Fruit fly (Drosophila melanogaster) whole organism, embryonic: ENCODE data around the gene Aef1.

Experiments used
- Ada2b ChIP-seq: fragments of 200-800 bp; sonication (Bioruptor generic); IDR thresholded peaks from 2 replicates; pipeline ENCODE4 v1.3.6; 2022; ENCODE audit warnings: missing biosample characterization, missing genetic modification characterization
- Blimp-1 ChIP-seq: fragments of 200-800 bp; sonication (Bioruptor generic); optimal IDR thresholded peaks from 3 replicates; lab custom pipeline; 2018; ENCODE audit warnings: missing biosample characterization, missing genetic modification characterization, mild to moderate bottlenecking, moderate library complexity, missing genetic modification reagents
- CG10274 ChIP-seq: fragments of 200-800 bp; sonication (Bioruptor generic); optimal IDR thresholded peaks from 3 replicates; lab custom pipeline; 2017; ENCODE audit warnings: missing biosample characterization, mild to moderate bottlenecking, missing genetic modification characterization
- CG11093 ChIP-seq: fragments of 200-800 bp; sonication (Bioruptor generic); IDR thresholded peaks from 3 replicates; pipeline ENCODE4 v1.3.6; 2022; ENCODE audit warnings: missing biosample characterization, missing genetic modification characterization
- CG12219 ChIP-seq: fragments of 200-800 bp; sonication (Bioruptor generic); optimal IDR thresholded peaks from 3 replicates; lab custom pipeline; 2018; ENCODE audit warnings: missing biosample characterization, mild to moderate bottlenecking, missing genetic modification characterization
- CG1233 ChIP-seq: fragments of 200-800 bp; sonication (Bioruptor generic); optimal IDR thresholded peaks from 4 replicates; lab custom pipeline; 2018; ENCODE audit warnings: missing biosample characterization, mild to moderate bottlenecking, missing genetic modification characterization
- CG12391 ChIP-seq: fragments of 200-800 bp; sonication (Bioruptor generic); optimal IDR thresholded peaks from 3 replicates; lab custom pipeline; 2018; ENCODE audit warnings: missing biosample characterization, mild to moderate bottlenecking, missing genetic modification characterization, moderate library complexity
- CG13624 ChIP-seq: fragments of 200-800 bp; sonication (Bioruptor generic); optimal IDR thresholded peaks from 2 replicates; lab custom pipeline; 2016; ENCODE audit warnings: missing biosample characterization, missing genetic modification characterization
- CG14710 ChIP-seq: fragments of 200-800 bp; sonication (Bioruptor generic); optimal IDR thresholded peaks from 3 replicates; lab custom pipeline; 2019; ENCODE audit warnings: missing biosample characterization, mild to moderate bottlenecking, missing genetic modification characterization, moderate library complexity
- CG15269 ChIP-seq: fragments of 200-800 bp; sonication (Bioruptor generic); optimal IDR thresholded peaks from 2 replicates; lab custom pipeline; 2018; ENCODE audit warnings: missing biosample characterization, mild to moderate bottlenecking, missing genetic modification characterization, moderate library complexity
- CG17328 ChIP-seq: fragments of 200-800 bp; sonication (Bioruptor generic); IDR thresholded peaks from 2 replicates; pipeline ENCODE4 v1.3.6; 2022; ENCODE audit warnings: missing biosample characterization, missing genetic modification characterization
- CG17385 ChIP-seq: fragments of 200-800 bp; sonication (Bioruptor generic); optimal IDR thresholded peaks from 3 replicates; lab custom pipeline; 2018; ENCODE audit warnings: missing biosample characterization, mild to moderate bottlenecking, missing genetic modification characterization
- CG18262 ChIP-seq: fragments of 200-800 bp; optimal IDR thresholded peaks from 3 replicates; lab custom pipeline; 2019; ENCODE audit warnings: missing biosample characterization, mild to moderate bottlenecking, missing genetic modification characterization, moderate library complexity
- CG31441 ChIP-seq: fragments of 200-800 bp; sonication (Bioruptor generic); IDR thresholded peaks from 2 replicates; pipeline ENCODE4 v1.3.6; 2022; ENCODE audit warnings: missing biosample characterization, missing genetic modification characterization
- CG32772 ChIP-seq: fragments of 200-800 bp; sonication (Bioruptor generic); IDR thresholded peaks from 2 replicates; pipeline ENCODE4 v1.3.6; 2022; ENCODE audit warnings: missing biosample characterization, missing genetic modification characterization
- CG3281 ChIP-seq: fragments of 200-800 bp; sonication (Bioruptor generic); optimal IDR thresholded peaks from 3 replicates; lab custom pipeline; 2017; ENCODE audit warnings: missing biosample characterization, mild to moderate bottlenecking, missing genetic modification characterization
- CG4424 ChIP-seq: fragments of 200-800 bp; sonication (Bioruptor generic); optimal IDR thresholded peaks from 3 replicates; lab custom pipeline; 2016; ENCODE audit warnings: missing biosample characterization, missing genetic modification characterization
- CG4707 ChIP-seq: fragments of 200-800 bp; sonication (Bioruptor generic); optimal IDR thresholded peaks from 2 replicates; lab custom pipeline; 2018; ENCODE audit warnings: missing biosample characterization, mild to moderate bottlenecking, missing genetic modification characterization, moderate library complexity
- CG6689 ChIP-seq: fragments of 200-800 bp; sonication (Bioruptor generic); IDR thresholded peaks from 2 replicates; pipeline ENCODE4 v1.3.6; 2022; ENCODE audit warnings: missing biosample characterization, missing genetic modification characterization
- CG7839 ChIP-seq: fragments of 200-800 bp; sonication (Bioruptor generic); optimal IDR thresholded peaks from 3 replicates; lab custom pipeline; 2018; ENCODE audit warnings: missing biosample characterization, mild to moderate bottlenecking, missing genetic modification characterization, moderate library complexity
- CG8924 ChIP-seq: fragments of 200-800 bp; optimal IDR thresholded peaks from 3 replicates; lab custom pipeline; 2019; ENCODE audit warnings: missing biosample characterization, mild to moderate bottlenecking, missing genetic modification characterization, moderate library complexity
- Camta ChIP-seq: fragments of 200-800 bp; sonication (Bioruptor generic); optimal IDR thresholded peaks from 2 replicates; lab custom pipeline; 2016; ENCODE audit warnings: missing biosample characterization, missing genetic modification characterization
- D19A ChIP-seq: fragments of 200-800 bp; optimal IDR thresholded peaks from 3 replicates; lab custom pipeline; 2019; ENCODE audit warnings: missing biosample characterization, mild to moderate bottlenecking, missing genetic modification characterization, moderate library complexity
- Dref ChIP-seq: fragments of 200-800 bp; sonication (Bioruptor generic); IDR thresholded peaks from 2 replicates; pipeline ENCODE4 v1.3.6; 2022; ENCODE audit warnings: missing biosample characterization, missing genetic modification characterization
- Ets97D ChIP-seq: fragments of 200-800 bp; sonication (Bioruptor generic); optimal IDR thresholded peaks from 3 replicates; lab custom pipeline; 2016; ENCODE audit warnings: missing biosample characterization, missing genetic modification characterization
- Fer1 ChIP-seq: fragments of 200-800 bp; sonication (Bioruptor generic); optimal IDR thresholded peaks from 2 replicates; lab custom pipeline; 2017; ENCODE audit warnings: missing biosample characterization, mild to moderate bottlenecking, missing genetic modification characterization
- Fer3 ChIP-seq: fragments of 200-800 bp; sonication (Bioruptor generic); optimal IDR thresholded peaks from 2 replicates; lab custom pipeline; 2018; ENCODE audit warnings: missing biosample characterization, mild to moderate bottlenecking, missing genetic modification characterization, moderate library complexity
- Gug ChIP-seq: fragments of 200-800 bp; sonication (Bioruptor generic); IDR thresholded peaks from 4 replicates; pipeline ENCODE4 v1.3.6; 2022; ENCODE audit warnings: missing biosample characterization, missing genetic modification characterization
- HHEX ChIP-seq: fragments of 200-800 bp; sonication (Bioruptor generic); optimal IDR thresholded peaks from 3 replicates; lab custom pipeline; 2017; ENCODE audit warnings: missing biosample characterization, mild to moderate bottlenecking, missing genetic modification characterization, missing genetic modification reagents
- Hey ChIP-seq: fragments of 200-800 bp; sonication (Bioruptor generic); optimal IDR thresholded peaks from 3 replicates; lab custom pipeline; 2018; ENCODE audit warnings: missing biosample characterization, mild to moderate bottlenecking, missing genetic modification characterization
- HmgZ ChIP-seq: fragments of 200-800 bp; sonication (Bioruptor generic); optimal IDR thresholded peaks from 2 replicates; lab custom pipeline; 2018; ENCODE audit warnings: missing biosample characterization, mild to moderate bottlenecking, missing genetic modification characterization
- Med ChIP-seq: fragments of 200-800 bp; sonication (Bioruptor generic); peaks from one replicate; lab custom pipeline; 2016; ENCODE audit warnings: missing biosample characterization, missing genetic modification characterization, mild to moderate bottlenecking, inconsistent platforms, moderate library complexity
- Nf-YB ChIP-seq: fragments of 200-800 bp; sonication (Bioruptor generic); optimal IDR thresholded peaks from 3 replicates; lab custom pipeline; 2019; ENCODE audit warnings: missing biosample characterization, mild to moderate bottlenecking, missing genetic modification characterization, moderate library complexity
- Opbp ChIP-seq: fragments of 200-800 bp; sonication (Bioruptor generic); IDR thresholded peaks from 3 replicates; pipeline ENCODE4 v1.3.6; 2022; ENCODE audit warnings: missing biosample characterization, missing genetic modification characterization; ENCODE audit not compliant: partially characterized antibody
- Ptx1 ChIP-seq: fragments of 200-800 bp; sonication (Bioruptor generic); IDR thresholded peaks from 2 replicates; pipeline ENCODE4 v1.3.6; 2022; ENCODE audit warnings: missing biosample characterization, missing genetic modification characterization
- Sox102F ChIP-seq: fragments of 200-800 bp; sonication (Bioruptor generic); optimal IDR thresholded peaks from 2 replicates; lab custom pipeline; 2018; ENCODE audit warnings: missing biosample characterization, mild to moderate bottlenecking, missing genetic modification characterization, moderate library complexity
- Sry-δ ChIP-seq: fragments of 200-800 bp; sonication (Bioruptor generic); optimal IDR thresholded peaks from 2 replicates; lab custom pipeline; 2016; ENCODE audit warnings: missing biosample characterization, missing genetic modification characterization
- Ssrp ChIP-seq: fragments of 200-800 bp; sonication (Bioruptor generic); optimal IDR thresholded peaks from 2 replicates; lab custom pipeline; 2018; ENCODE audit warnings: missing biosample characterization, mild to moderate bottlenecking, missing genetic modification characterization, moderate library complexity
- amos ChIP-seq: fragments of 200-800 bp; sonication (Bioruptor generic); IDR thresholded peaks from 2 replicates; pipeline ENCODE4 v1.3.6; 2022; ENCODE audit warnings: missing biosample characterization, missing genetic modification characterization; ENCODE audit not compliant: partially characterized antibody
- bcd ChIP-seq: fragments of 200-800 bp; sonication (Bioruptor generic); optimal IDR thresholded peaks from 2 replicates; lab custom pipeline; 2017; ENCODE audit warnings: missing biosample characterization, mild to moderate bottlenecking, missing genetic modification characterization
- bigmax ChIP-seq: fragments of 200-800 bp; sonication (Bioruptor generic); optimal IDR thresholded peaks from 2 replicates; lab custom pipeline; 2018; ENCODE audit warnings: missing biosample characterization, mild to moderate bottlenecking, missing genetic modification characterization
- cato ChIP-seq: fragments of 200-800 bp; sonication (Bioruptor generic); optimal IDR thresholded peaks from 2 replicates; lab custom pipeline; 2016; ENCODE audit warnings: missing biosample characterization, missing genetic modification characterization, borderline replicate concordance
- corto ChIP-seq: fragments of 200-800 bp; sonication (Bioruptor generic); optimal IDR thresholded peaks from 2 replicates; lab custom pipeline; 2016; ENCODE audit warnings: missing biosample characterization, mild to moderate bottlenecking, missing genetic modification characterization, moderate library complexity
- dpn ChIP-seq, 2 experiments: fragments of 200-800 bp; sonication (Bioruptor generic); optimal IDR thresholded peaks; 3 replicates each; lab custom pipeline; 2016; ENCODE audit warnings: missing biosample characterization in 2 of 2, missing genetic modification characterization in 2 of 2
- exex ChIP-seq: fragments of 200-800 bp; sonication (Bioruptor generic); optimal IDR thresholded peaks from 4 replicates; lab custom pipeline; 2018; ENCODE audit warnings: missing biosample characterization, mild to moderate bottlenecking, missing genetic modification characterization, moderate library complexity
- fd102C ChIP-seq: fragments of 200-800 bp; sonication (Bioruptor generic); optimal IDR thresholded peaks from 2 replicates; lab custom pipeline; 2018; ENCODE audit warnings: missing biosample characterization, mild to moderate bottlenecking, missing genetic modification characterization, moderate library complexity
- org-1 ChIP-seq: fragments of 200-800 bp; sonication (Bioruptor generic); optimal IDR thresholded peaks from 2 replicates; lab custom pipeline; 2017; ENCODE audit warnings: missing biosample characterization, missing genetic modification characterization
- pzg ChIP-seq: fragments of 200-800 bp; sonication (Bioruptor generic); optimal IDR thresholded peaks from 3 replicates; lab custom pipeline; 2018; ENCODE audit warnings: missing biosample characterization, mild to moderate bottlenecking, missing genetic modification characterization, moderate library complexity
- sna ChIP-seq: fragments of 200-800 bp; sonication (Bioruptor generic); IDR thresholded peaks from 2 replicates; pipeline ENCODE4 v1.3.6; 2022; ENCODE audit warnings: missing biosample characterization, missing genetic modification characterization; ENCODE audit not compliant: partially characterized antibody
- so ChIP-seq: fragments of 200-800 bp; sonication (Bioruptor generic); IDR thresholded peaks from 3 replicates; pipeline ENCODE4 v1.3.6; 2022; ENCODE audit warnings: missing biosample characterization, missing genetic modification characterization
- tap ChIP-seq: fragments of 200-800 bp; optimal IDR thresholded peaks from 3 replicates; lab custom pipeline; 2019; ENCODE audit warnings: missing biosample characterization, mild to moderate bottlenecking, missing genetic modification characterization, moderate library complexity

Gene Aef1

DNA sequence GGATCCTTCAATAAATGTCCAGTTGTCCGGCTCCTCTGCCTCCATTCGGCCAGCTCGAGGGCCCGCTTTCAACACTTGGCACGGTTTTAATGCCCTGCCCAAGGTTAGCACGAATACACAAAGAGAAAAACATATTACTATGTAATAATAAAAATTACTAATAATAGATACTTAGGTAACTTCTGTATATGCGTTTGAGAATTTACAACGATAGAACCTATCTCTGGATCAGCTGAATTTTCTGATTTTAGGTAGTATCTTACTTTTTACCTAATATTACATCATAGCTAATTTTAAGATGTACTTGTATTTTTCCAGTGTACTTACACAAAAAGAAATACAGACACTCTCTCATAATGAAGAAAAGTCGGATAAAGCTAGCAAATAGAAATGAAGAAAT, 47.5 kb upstream of the Aef1 start (continued):
- TF ChIP-seq Sry-δ = no peak
- TF ChIP-seq Ada2b (GFP tag; lab: Robert Waterston, UW) = 0 out of 2 replicates have a peak, but pooled peaks have one; percentile 19
- no peak for TF ChIP-seq corto (GFP tag; lab: Kevin White, UChicago)
- TF ChIP-seq CG8924 (tag; lab: Kevin White, UChicago) = no peak
- peak; percentile 8 for TF ChIP-seq CG12391 (tag; lab: Kevin White, UChicago)
- 0 out of 2 replicates have a peak, but pooled peaks have one; percentile 16 for TF ChIP-seq CG6689 (GFP tag; lab: Robert Waterston, UW)
- TF ChIP-seq D19A (tag; lab: Kevin White, UChicago) = peak; percentile 16
- TF ChIP-seq bigmax = no peak
- peak; percentile 31 for TF ChIP-seq CG15269 (tag; lab: Kevin White, UChicago)
- no peak for TF ChIP-seq pzg (GFP tag; lab: Kevin White, UChicago)
- peak; percentile 30 for TF ChIP-seq Fer1 (GFP tag; lab: Kevin White, UChicago)
- TF ChIP-seq CG1233 = no peak
- no peak for TF ChIP-seq amos (GFP tag; lab: Robert Waterston, UW)
- TF ChIP-seq Gug (GFP tag; lab: Robert Waterston, UW) = no peak
- peak; percentile 27 for TF ChIP-seq CG4424 (GFP tag; lab: Kevin White, UChicago)
- TF ChIP-seq tap (tag; lab: Kevin White, UChicago) = peak; percentile 14
- no peak for TF ChIP-seq bcd
- TF ChIP-seq Fer3 = no peak
- peak; percentile 44 for TF ChIP-seq Sox102F (GFP tag; lab: Kevin White, UChicago)
- TF ChIP-seq CG17385 (GFP tag; lab: Kevin White, UChicago) = no peak
- peak; percentile 22; the same call in 1 of the 2 replicates for TF ChIP-seq CG31441 (GFP tag; lab: Robert Waterston, UW)
- peak; percentile 22 for TF ChIP-seq Ssrp (tag; lab: Kevin White, UChicago)
- TF ChIP-seq Nf-YB = no peak
- peak; percentile 11 for TF ChIP-seq CG18262
- peak; percentile 26 for TF ChIP-seq CG3281 (GFP tag; lab: Kevin White, UChicago)
- TF ChIP-seq Ptx1 (GFP tag; lab: Robert Waterston, UW) = 0 out of 2 replicates have a peak, but pooled peaks have one; percentile 14
- peak; percentile 25 for TF ChIP-seq Blimp-1 (GFP tag; lab: Kevin White, UChicago)
- peak; percentile 52 for TF ChIP-seq CG7839 (tag; lab: Kevin White, UChicago)
- no peak for TF ChIP-seq cato (GFP tag; lab: Kevin White, UChicago)

DNA sequence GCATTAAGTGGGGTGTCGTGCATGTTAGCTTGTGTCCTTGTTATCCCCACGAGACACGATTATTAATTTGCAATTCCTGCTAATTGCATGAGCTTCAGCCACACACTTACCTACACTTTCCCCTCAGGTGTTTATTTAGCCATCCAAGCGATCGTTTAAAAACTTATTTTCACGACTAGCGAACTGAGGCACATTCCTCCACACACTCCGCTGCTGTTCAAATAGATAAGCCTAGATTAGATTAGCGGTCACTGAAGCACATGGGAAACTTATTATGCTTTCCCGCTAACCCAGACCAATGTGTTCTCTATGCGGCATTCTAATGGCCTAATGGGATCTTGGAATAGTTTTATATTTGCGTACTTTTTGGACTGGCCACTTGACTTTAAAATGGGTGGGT, 46.3 kb upstream of the Aef1 start:
- peak; percentile 23 for TF ChIP-seq Med
- no peak for TF ChIP-seq bigmax
- no peak for TF ChIP-seq so
- TF ChIP-seq dpn (GFP tag; optimal IDR thresholded peaks at IDR 0.05; lab: Kevin White, UChicago) = no peak
- no peak for TF ChIP-seq CG14710 (tag; lab: Kevin White, UChicago)
- no peak for TF ChIP-seq Camta (GFP tag; lab: Kevin White, UChicago)
- TF ChIP-seq CG4707 (GFP tag; lab: Kevin White, UChicago) = no peak
- TF ChIP-seq CG10274 (GFP tag; lab: Kevin White, UChicago) = no peak
- TF ChIP-seq CG17328 (GFP tag; lab: Robert Waterston, UW) = no peak
- no peak for TF ChIP-seq CG13624
- TF ChIP-seq fd102C (GFP tag; lab: Kevin White, UChicago) = no peak
- no peak for TF ChIP-seq HHEX (GFP tag; lab: Kevin White, UChicago)
- no peak for TF ChIP-seq Ets97D (GFP tag; lab: Kevin White, UChicago)
- TF ChIP-seq exex (tag; lab: Kevin White, UChicago) = peak; percentile 88
- no peak for TF ChIP-seq sna (GFP tag; lab: Robert Waterston, UW)
- no peak for TF ChIP-seq org-1 (GFP tag; lab: Kevin White, UChicago)
- TF ChIP-seq CG11093 (GFP tag; lab: Robert Waterston, UW) = no peak
- no peak for TF ChIP-seq Opbp (GFP tag; lab: Robert Waterston, UW)
- no peak for TF ChIP-seq HmgZ
- peak; percentile 50 for TF ChIP-seq Hey
- TF ChIP-seq Dref (GFP tag; lab: Robert Waterston, UW) = no peak
- no peak for TF ChIP-seq CG32772 (GFP tag; lab: Robert Waterston, UW)
- TF ChIP-seq CG12219 (GFP tag; lab: Kevin White, UChicago) = no peak
